Fruit fly (Drosophila melanogaster) whole organism, embryonic: ENCODE data around the gene Drsl5.
A peak's percentile ranks its signal among the peaks of the same experiment; 100 is the strongest.

Experiments used
- Aef1 ChIP-seq: fragments of 200-800 bp; sonication (Bioruptor generic); IDR thresholded peaks from 3 replicates; pipeline ENCODE4 v1.3.6; 2022; ENCODE audit warnings: missing biosample characterization, missing genetic modification characterization
- Atf6 ChIP-seq: fragments of 200-800 bp; sonication (Bioruptor generic); IDR thresholded peaks from 2 replicates; pipeline ENCODE4 v1.3.6; 2022; ENCODE audit warnings: missing biosample characterization, missing genetic modification characterization
- B-H2 ChIP-seq: fragments of 200-800 bp; sonication (Bioruptor generic); optimal IDR thresholded peaks from 2 replicates; lab custom pipeline; 2018; ENCODE audit warnings: missing biosample characterization, mild to moderate bottlenecking, missing genetic modification characterization
- CG1024 ChIP-seq: fragments of 200-800 bp; sonication (Bioruptor generic); IDR thresholded peaks from 2 replicates; pipeline ENCODE4 v1.3.6; 2022; ENCODE audit warnings: missing biosample characterization, missing genetic modification characterization
- CG10431 ChIP-seq: fragments of 200-800 bp; sonication (Bioruptor generic); optimal IDR thresholded peaks from 3 replicates; lab custom pipeline; 2018; ENCODE audit warnings: missing biosample characterization, mild to moderate bottlenecking, missing genetic modification characterization
- CG11398 ChIP-seq: fragments of 200-800 bp; sonication (Bioruptor generic); optimal IDR thresholded peaks from 2 replicates; lab custom pipeline; 2016; ENCODE audit warnings: missing biosample characterization, missing genetic modification characterization
- CG11456 ChIP-seq: fragments of 200-800 bp; sonication (Bioruptor generic); IDR thresholded peaks from 3 replicates; pipeline ENCODE4 v1.3.6; 2022; ENCODE audit warnings: missing biosample characterization, missing genetic modification characterization
- CG11723 ChIP-seq: fragments of 200-800 bp; sonication (Bioruptor generic); optimal IDR thresholded peaks from 2 replicates; lab custom pipeline; 2017; ENCODE audit warnings: missing biosample characterization, mild to moderate bottlenecking, missing genetic modification characterization
- CG12769 ChIP-seq: fragments of 200-800 bp; sonication (Bioruptor generic); optimal IDR thresholded peaks from 2 replicates; lab custom pipeline; 2019; ENCODE audit warnings: missing biosample characterization, mild to moderate bottlenecking, missing genetic modification characterization, moderate library complexity
- CG13894 ChIP-seq: fragments of 200-800 bp; sonication (Bioruptor generic); optimal IDR thresholded peaks from 3 replicates; lab custom pipeline; 2018; ENCODE audit warnings: missing biosample characterization, mild to moderate bottlenecking, missing genetic modification characterization, moderate library complexity
- CG16813 ChIP-seq: fragments of 200-800 bp; sonication (Bioruptor generic); IDR thresholded peaks from 3 replicates; pipeline ENCODE4 v1.3.6; 2022; ENCODE audit warnings: missing biosample characterization, missing genetic modification characterization; ENCODE audit not compliant: partially characterized antibody
- CG16863 ChIP-seq: fragments of 200-800 bp; sonication (Bioruptor generic); optimal IDR thresholded peaks from 3 replicates; lab custom pipeline; 2016; ENCODE audit warnings: missing biosample characterization, missing genetic modification characterization
- CG18476 ChIP-seq: fragments of 200-800 bp; sonication (Bioruptor generic); optimal IDR thresholded peaks from 2 replicates; lab custom pipeline; 2016; ENCODE audit warnings: missing biosample characterization, mild to moderate bottlenecking, missing genetic modification characterization
- CG2120 ChIP-seq: fragments of 200-800 bp; sonication (Bioruptor generic); optimal IDR thresholded peaks from 3 replicates; lab custom pipeline; 2016; ENCODE audit warnings: missing biosample characterization, missing genetic modification characterization
- CG2875 ChIP-seq: fragments of 200-800 bp; sonication (Bioruptor generic); optimal IDR thresholded peaks from 2 replicates; lab custom pipeline; 2017; ENCODE audit warnings: missing biosample characterization, mild to moderate bottlenecking, missing genetic modification characterization, missing genetic modification reagents
- CG31365 ChIP-seq: fragments of 200-800 bp; sonication (Bioruptor generic); optimal IDR thresholded peaks from 2 replicates; lab custom pipeline; 2018; ENCODE audit warnings: missing biosample characterization, mild to moderate bottlenecking, missing genetic modification characterization
- CG5245 ChIP-seq: fragments of 200-800 bp; sonication (Bioruptor generic); optimal IDR thresholded peaks from 3 replicates; lab custom pipeline; 2016; ENCODE audit warnings: missing biosample characterization, missing genetic modification characterization
- CG5953 ChIP-seq: fragments of 200-800 bp; sonication (Bioruptor generic); IDR thresholded peaks from 2 replicates; pipeline ENCODE4 v1.3.6; 2022; ENCODE audit warnings: missing biosample characterization, missing genetic modification characterization
- CG7786 ChIP-seq: fragments of 200-800 bp; sonication (Bioruptor generic); optimal IDR thresholded peaks from 2 replicates; lab custom pipeline; 2016; ENCODE audit warnings: missing biosample characterization, missing genetic modification characterization
- CG9609 ChIP-seq: fragments of 200-800 bp; sonication (Bioruptor generic); optimal IDR thresholded peaks from 3 replicates; lab custom pipeline; 2016; ENCODE audit warnings: missing biosample characterization, missing genetic modification characterization
- CG9932 ChIP-seq: fragments of 200-800 bp; sonication (Bioruptor generic); IDR thresholded peaks from 2 replicates; pipeline ENCODE4 v1.3.6; 2022; ENCODE audit warnings: missing biosample characterization, missing genetic modification characterization
- Dbx ChIP-seq: fragments of 200-800 bp; sonication (Bioruptor generic); IDR thresholded peaks from 3 replicates; pipeline ENCODE4 v1.3.6; 2022; ENCODE audit warnings: missing biosample characterization, missing genetic modification characterization
- H2.0 ChIP-seq: fragments of 200-800 bp; sonication (Bioruptor generic); IDR thresholded peaks from 2 replicates; pipeline ENCODE4 v1.3.6; 2022; ENCODE audit warnings: missing biosample characterization, missing genetic modification characterization
- MESR4 ChIP-seq: fragments of 200-800 bp; sonication (Bioruptor generic); optimal IDR thresholded peaks from 2 replicates; lab custom pipeline; 2018; ENCODE audit warnings: missing biosample characterization, mild to moderate bottlenecking, missing genetic modification characterization, moderate library complexity
- Nf-YA ChIP-seq: fragments of 200-800 bp; sonication (Bioruptor generic); IDR thresholded peaks from 2 replicates; pipeline ENCODE4 v1.3.6; 2022; ENCODE audit warnings: missing biosample characterization, missing genetic modification characterization
- Sox100B ChIP-seq: fragments of 200-800 bp; sonication (Bioruptor generic); optimal IDR thresholded peaks from 3 replicates; lab custom pipeline; 2018; ENCODE audit warnings: missing biosample characterization, mild to moderate bottlenecking, missing genetic modification characterization
- Xbp1 ChIP-seq: fragments of 200-800 bp; sonication (Bioruptor generic); optimal IDR thresholded peaks from 3 replicates; lab custom pipeline; 2016; ENCODE audit warnings: missing biosample characterization, mild to moderate bottlenecking, missing genetic modification characterization
- amos ChIP-seq: fragments of 200-800 bp; sonication (Bioruptor generic); IDR thresholded peaks from 2 replicates; pipeline ENCODE4 v1.3.6; 2022; ENCODE audit warnings: missing biosample characterization, missing genetic modification characterization; ENCODE audit not compliant: partially characterized antibody
- ash1 ChIP-seq: fragments of 200-800 bp; sonication (Bioruptor generic); optimal IDR thresholded peaks from 2 replicates; lab custom pipeline; 2018; ENCODE audit warnings: missing biosample characterization, mild to moderate bottlenecking, missing genetic modification characterization
- cad ChIP-seq: fragments of >200 bp; optimal IDR thresholded peaks from 2 replicates; lab custom pipeline; 2017; ENCODE audit warnings: missing biosample characterization, missing genetic modification characterization
- crp ChIP-seq, 2 experiments: fragments of 200-800 bp; sonication (Bioruptor generic); optimal IDR thresholded peaks; 2 replicates in 1 of 2; 3 replicates in 1 of 2; lab custom pipeline; 2017; ENCODE audit warnings: missing biosample characterization in 2 of 2, missing genetic modification characterization in 2 of 2, mild to moderate bottlenecking in 1 of 2, moderate library complexity in 1 of 2
- da ChIP-seq: fragments of 200-800 bp; sonication (Bioruptor generic); optimal IDR thresholded peaks from 2 replicates; lab custom pipeline; 2016; ENCODE audit warnings: missing biosample characterization, missing genetic modification characterization
- dati ChIP-seq: fragments of 200-800 bp; sonication (Bioruptor generic); IDR thresholded peaks from 2 replicates; pipeline ENCODE4 v1.3.6; 2022; ENCODE audit warnings: missing biosample characterization, missing genetic modification characterization
- dimm ChIP-seq: fragments of 200-800 bp; sonication (Bioruptor generic); IDR thresholded peaks from 2 replicates; pipeline ENCODE4 v1.3.6; 2022; ENCODE audit warnings: missing biosample characterization, missing genetic modification characterization
- dm ChIP-seq: fragments of 200-800 bp; sonication (Bioruptor generic); optimal IDR thresholded peaks from 3 replicates; lab custom pipeline; 2016; ENCODE audit warnings: missing biosample characterization, missing genetic modification characterization
- gem ChIP-seq: fragments of 200-800 bp; sonication (Bioruptor generic); optimal IDR thresholded peaks from 2 replicates; lab custom pipeline; 2019; ENCODE audit warnings: missing biosample characterization, mild to moderate bottlenecking, missing genetic modification characterization, moderate library complexity
- h ChIP-seq: fragments of >200 bp; optimal IDR thresholded peaks from 2 replicates; lab custom pipeline; 2017
- hb ChIP-seq: fragments of 200-800 bp; sonication (Bioruptor generic); IDR thresholded peaks from 3 replicates; pipeline ENCODE4 v1.3.6; 2022; ENCODE audit warnings: missing biosample characterization, missing genetic modification characterization; ENCODE audit not compliant: partially characterized antibody
- lbe ChIP-seq: fragments of 200-800 bp; sonication (Bioruptor generic); optimal IDR thresholded peaks from 2 replicates; lab custom pipeline; 2016; ENCODE audit warnings: missing biosample characterization, mild to moderate bottlenecking, missing genetic modification characterization
- lola ChIP-seq, 3 experiments: fragments of >200 bp in 2 of 3; fragments of 200-800 bp in 1 of 3; sonication (Bioruptor generic) in 1 of 3; optimal IDR thresholded peaks; 2 replicates each; lab custom pipeline; 2017 to 2019; ENCODE audit warnings: missing biosample characterization in 3 of 3, missing genetic modification characterization in 3 of 3, mild to moderate bottlenecking in 1 of 3, moderate library complexity in 1 of 3
- luna ChIP-seq: fragments of 200-800 bp; sonication (Bioruptor generic); optimal IDR thresholded peaks from 2 replicates; lab custom pipeline; 2016; ENCODE audit warnings: missing biosample characterization, missing genetic modification characterization
- pb ChIP-seq: fragments of 200-800 bp; sonication (Bioruptor generic); optimal IDR thresholded peaks from 3 replicates; lab custom pipeline; 2016; ENCODE audit warnings: missing biosample characterization, missing genetic modification characterization
- rib ChIP-seq: fragments of 200-800 bp; sonication (Bioruptor generic); IDR thresholded peaks from 2 replicates; pipeline ENCODE4 v1.3.6; 2022; ENCODE audit warnings: missing biosample characterization, missing genetic modification characterization
- ro ChIP-seq: fragments of 200-800 bp; sonication (Bioruptor generic); IDR thresholded peaks from 2 replicates; pipeline ENCODE4 v1.3.6; 2022; ENCODE audit warnings: missing biosample characterization, missing genetic modification characterization
- row ChIP-seq: fragments of 200-800 bp; sonication (Bioruptor generic); IDR thresholded peaks from 3 replicates; pipeline ENCODE4 v1.3.6; 2022; ENCODE audit warnings: missing biosample characterization, missing genetic modification characterization
- seq ChIP-seq: fragments of 200-800 bp; sonication (Bioruptor generic); IDR thresholded peaks from 2 replicates; pipeline ENCODE4 v1.3.6; 2022; ENCODE audit warnings: missing biosample characterization, missing genetic modification characterization
- ssp ChIP-seq: fragments of 200-800 bp; sonication (Bioruptor generic); IDR thresholded peaks from 2 replicates; pipeline ENCODE4 v1.3.6; 2022; ENCODE audit warnings: missing biosample characterization, missing genetic modification characterization
- stwl ChIP-seq: fragments of 200-800 bp; sonication (Bioruptor generic); optimal IDR thresholded peaks from 3 replicates; lab custom pipeline; 2018; ENCODE audit warnings: missing biosample characterization, mild to moderate bottlenecking, missing genetic modification characterization, moderate library complexity
- unc-4 ChIP-seq: fragments of 200-800 bp; sonication (Bioruptor generic); IDR thresholded peaks from 2 replicates; pipeline ENCODE4 v1.3.6; 2022; ENCODE audit warnings: missing biosample characterization, missing genetic modification characterization; ENCODE audit not compliant: partially characterized antibody
- unpg ChIP-seq: fragments of 200-800 bp; sonication (Bioruptor generic); optimal IDR thresholded peaks from 3 replicates; lab custom pipeline; 2018; ENCODE audit warnings: missing biosample characterization, mild to moderate bottlenecking, missing genetic modification characterization, moderate library complexity
- zfh2 ChIP-seq: fragments of 200-800 bp; sonication (Bioruptor generic); optimal IDR thresholded peaks from 2 replicates; lab custom pipeline; 2016; ENCODE audit warnings: missing biosample characterization, missing genetic modification characterization

The Drsl5 gene

dm6 chr3L:3319223-3319643, 2.7 kb downstream of the Drsl5 start, which contains the start of the genes PIG-C, CG12016 and Dpm2 (continued):
- no peak for TF ChIP-seq ash1 (GFP tag; lab: Kevin White, UChicago)
- TF ChIP-seq CG5953 (GFP tag; lab: Robert Waterston, UW) = no peak
- TF ChIP-seq hb = peak; percentile 96
- peak; percentile 59 for TF ChIP-seq lbe (GFP tag; lab: Kevin White, UChicago)
- TF ChIP-seq MESR4 (GFP tag; lab: Kevin White, UChicago) = no peak
- 0 out of 2 replicates have a peak, but pooled peaks have one; percentile 19 for TF ChIP-seq Atf6 (GFP tag; lab: Robert Waterston, UW)
- no peak for TF ChIP-seq h (lab: Kevin White, UChicago)
- TF ChIP-seq CG13894 (tag; lab: Kevin White, UChicago) = no peak
- TF ChIP-seq Sox100B (GFP tag; lab: Kevin White, UChicago) = no peak
- TF ChIP-seq dimm = no peak
- TF ChIP-seq ssp (GFP tag; lab: Robert Waterston, UW) = peak; percentile 67; the same call in 1 of the 2 replicates
- TF ChIP-seq CG1024 = 0 out of 2 replicates have a peak, but pooled peaks have one; percentile 33
- peak; percentile 67 for TF ChIP-seq CG9609
- TF ChIP-seq CG5245 (GFP tag; lab: Kevin White, UChicago) = no peak
- TF ChIP-seq Dbx (GFP tag; lab: Robert Waterston, UW) = peak; percentile 74
- peak; percentile 18 for TF ChIP-seq pb (GFP tag; lab: Kevin White, UChicago)
- TF ChIP-seq gem = no peak
- peak; percentile 92 for TF ChIP-seq CG9932 (GFP tag; lab: Robert Waterston, UW)
- no peak for TF ChIP-seq seq (GFP tag; lab: Robert Waterston, UW)
- peak; percentile 71 for TF ChIP-seq CG7786 (GFP tag; lab: Kevin White, UChicago)
- no peak for TF ChIP-seq rib (GFP tag; lab: Robert Waterston, UW)
- no peak for TF ChIP-seq cad (GFP tag; lab: Kevin White, UChicago)
- TF ChIP-seq unc-4 (GFP tag; lab: Robert Waterston, UW) = peak; percentile 98
- peak; percentile 76 for TF ChIP-seq Xbp1 (GFP tag; lab: Kevin White, UChicago)
- TF ChIP-seq CG16813 = peak; percentile 99
- TF ChIP-seq CG10431 (GFP tag; lab: Kevin White, UChicago) = no peak
- peak; percentile 31 for TF ChIP-seq da
- TF ChIP-seq CG31365 (tag; lab: Kevin White, UChicago) = no peak
- 0 out of 2 replicates have a peak, but pooled peaks have one; percentile 6 for TF ChIP-seq Nf-YA (GFP tag; lab: Robert Waterston, UW)
- TF ChIP-seq luna (GFP tag; lab: Kevin White, UChicago) = peak; percentile 58
- peak in 1 of 2 experiments; percentile 5 for TF ChIP-seq crp (GFP tag; optimal IDR thresholded peaks at IDR 0.05; lab: Kevin White, UChicago)
- TF ChIP-seq CG2120 = peak; percentile 89
- TF ChIP-seq CG11456 (GFP tag; lab: Robert Waterston, UW) = peak; percentile 76; the same call in 2 of the 3 replicates
- TF ChIP-seq dm (GFP tag; lab: Kevin White, UChicago) = peak; percentile 65
- peak; percentile 94 for TF ChIP-seq row (GFP tag; lab: Robert Waterston, UW)
- peak; percentile 98 for TF ChIP-seq amos (GFP tag; lab: Robert Waterston, UW)
- no peak for TF ChIP-seq dati
- no peak for TF ChIP-seq unpg (GFP tag; lab: Kevin White, UChicago)
- TF ChIP-seq CG11398 (GFP tag; lab: Kevin White, UChicago) = no peak
- TF ChIP-seq CG16863 (GFP tag; lab: Kevin White, UChicago) = peak; percentile 63
- TF ChIP-seq B-H2 (GFP tag; lab: Kevin White, UChicago) = peak; percentile 78
- peak; percentile 58 for TF ChIP-seq CG18476 (GFP tag; lab: Kevin White, UChicago)
- TF ChIP-seq zfh2 (GFP tag; lab: Kevin White, UChicago) = peak; percentile 83
- peak; percentile 53 for TF ChIP-seq CG12769 (tag; lab: Kevin White, UChicago)
- TF ChIP-seq CG11723 (GFP tag; lab: Kevin White, UChicago) = no peak
- TF ChIP-seq CG2875 (GFP tag; lab: Kevin White, UChicago) = no peak
- TF ChIP-seq H2.0 = no peak; the same call in 1 of the 2 replicates
- peak in 1 of 3 experiments; percentile 62 for TF ChIP-seq lola (GFP tag; optimal IDR thresholded peaks at IDR 0.05; lab: Kevin White, UChicago)
- TF ChIP-seq Aef1 (GFP tag; lab: Robert Waterston, UW) = peak; percentile 44
- TF ChIP-seq stwl (tag; lab: Kevin White, UChicago) = peak; percentile 92
- no peak for TF ChIP-seq ro (GFP tag; lab: Robert Waterston, UW)
